Fruit fly (Drosophila melanogaster): ENCODE data around the gene Acbp2.

Gene Acbp2

dm6 chr3L:7131447-7131983, at the start of gene Acbp2:
Gene Acbp2, plus strand, starts transcription at chr3L:7131863.
- TF ChIP-seq CG7045 (GFP tag; optimal IDR thresholded peaks at IDR 0.05): peak; percentile 34
- TF ChIP-seq cic (GFP tag; optimal IDR thresholded peaks at IDR 0.05): peak; percentile 74
- TF ChIP-seq CG33017 (tag; optimal IDR thresholded peaks at IDR 0.05): peak; percentile 55
- TF ChIP-seq Crg-1 (GFP tag; optimal IDR thresholded peaks at IDR 0.05): no peak
- peak; percentile 15 for TF ChIP-seq CG7101 (tag; optimal IDR thresholded peaks at IDR 0.05)
- no peak for TF ChIP-seq Clk (GFP tag; optimal IDR thresholded peaks at IDR 0.05)
- TF ChIP-seq CG5204 (GFP tag; optimal IDR thresholded peaks at IDR 0.05): no peak
- TF ChIP-seq cnc (optimal IDR thresholded peaks at IDR 0.05): peak; percentile 59 to 60
- no peak for TF ChIP-seq tj (GFP tag; optimal IDR thresholded peaks at IDR 0.05)
- TF ChIP-seq toe (GFP tag; optimal IDR thresholded peaks at IDR 0.05): no peak
- peak; percentile 23 for TF ChIP-seq pad (GFP tag; optimal IDR thresholded peaks at IDR 0.05)
- TF ChIP-seq kay (GFP tag; ENCODE audit: borderline replicate concordance): peak; percentile 88
- no peak for TF ChIP-seq CG1620 (GFP tag; optimal IDR thresholded peaks at IDR 0.05)
- TF ChIP-seq CG11617 (GFP tag; optimal IDR thresholded peaks at IDR 0.05): no peak
- no peak for TF ChIP-seq bab1 (GFP tag; optimal IDR thresholded peaks at IDR 0.05)
- TF ChIP-seq Mnt (GFP tag; optimal IDR thresholded peaks at IDR 0.05): peak; percentile 55
- peak; percentile 72 for TF ChIP-seq CG12768 (GFP tag; optimal IDR thresholded peaks at IDR 0.05)
- peak; percentile 0 for TF ChIP-seq CG14711 (tag; optimal IDR thresholded peaks at IDR 0.05)

- TF ChIP-seq cnc (optimal IDR thresholded peaks at IDR 0.05) (no peak), toe (GFP tag; optimal IDR thresholded peaks at IDR 0.05) (no peak), CG5204 (GFP tag; optimal IDR thresholded peaks at IDR 0.05) (no peak)
Measured at dm6 chr3L:7082168-7082567, 49.5 kb upstream of the Acbp2 start.

- TF ChIP-seq CG1620 (GFP tag; optimal IDR thresholded peaks at IDR 0.05) (no peak), CG33017 (tag; optimal IDR thresholded peaks at IDR 0.05) (no peak), Hr96 (GFP tag; optimal IDR thresholded peaks at IDR 0.05) (no peak), Crg-1 (GFP tag; optimal IDR thresholded peaks at IDR 0.05) (no peak), Mnt (GFP tag; optimal IDR thresholded peaks at IDR 0.05) (no peak), CG7101 (tag; optimal IDR thresholded peaks at IDR 0.05) (no peak), ovo (GFP tag; optimal IDR thresholded peaks at IDR 0.05) (no peak), CG12768 (GFP tag; optimal IDR thresholded peaks at IDR 0.05) (no peak), pad (GFP tag; optimal IDR thresholded peaks at IDR 0.05) (no peak)
Measured at dm6 chr3L:7086093-7086492, 45.6 kb upstream of the Acbp2 start.

dm6 chr3L:7086558-7087059, 45.1 kb upstream of the Acbp2 start, which contains the start of gene Cpr65Ea:
Gene Cpr65Ea, minus strand, starts transcription at chr3L:7086608.
- TF ChIP-seq Mnt (GFP tag; optimal IDR thresholded peaks at IDR 0.05) (no peak), CG7045 (GFP tag; optimal IDR thresholded peaks at IDR 0.05) (no peak), pad (GFP tag; optimal IDR thresholded peaks at IDR 0.05) (no peak), CG7101 (tag; optimal IDR thresholded peaks at IDR 0.05) (no peak), CG1620 (GFP tag; optimal IDR thresholded peaks at IDR 0.05) (no peak), cnc (optimal IDR thresholded peaks at IDR 0.05) (no peak), CG33017 (tag; optimal IDR thresholded peaks at IDR 0.05) (no peak), kay (GFP tag; ENCODE audit: borderline replicate concordance) (no peak), ovo (GFP tag; optimal IDR thresholded peaks at IDR 0.05) (no peak), Hr96 (GFP tag; optimal IDR thresholded peaks at IDR 0.05) (no peak), toe (GFP tag; optimal IDR thresholded peaks at IDR 0.05) (no peak), CG5204 (GFP tag; optimal IDR thresholded peaks at IDR 0.05) (no peak), cic (GFP tag; optimal IDR thresholded peaks at IDR 0.05) (no peak), Crg-1 (GFP tag; optimal IDR thresholded peaks at IDR 0.05) (no peak), Clk (GFP tag; optimal IDR thresholded peaks at IDR 0.05) (no peak), CG14711 (tag; optimal IDR thresholded peaks at IDR 0.05) (no peak), CG11617 (GFP tag; optimal IDR thresholded peaks at IDR 0.05) (no peak), bab1 (GFP tag; optimal IDR thresholded peaks at IDR 0.05) (no peak), tj (GFP tag; optimal IDR thresholded peaks at IDR 0.05) (no peak)

- no peak for TF ChIP-seq CG14711 (tag; optimal IDR thresholded peaks at IDR 0.05)
- no peak for TF ChIP-seq toe (GFP tag; optimal IDR thresholded peaks at IDR 0.05)
Measured at dm6 chr3L:7087347-7087746, 44.3 kb upstream of the Acbp2 start.

dm6 chr3L:7088687-7089086, 43.0 kb upstream of the Acbp2 start, which contains the start of gene Cpr65Eb:
Gene Cpr65Eb, minus strand, starts transcription at chr3L:7088787.
- no peak for TF ChIP-seq toe (GFP tag; optimal IDR thresholded peaks at IDR 0.05)
- TF ChIP-seq CG1620 (GFP tag; optimal IDR thresholded peaks at IDR 0.05): no peak
- TF ChIP-seq CG14711 (tag; optimal IDR thresholded peaks at IDR 0.05): no peak
- TF ChIP-seq Mnt (GFP tag; optimal IDR thresholded peaks at IDR 0.05): no peak
- TF ChIP-seq cnc (optimal IDR thresholded peaks at IDR 0.05): no peak
- TF ChIP-seq cic (GFP tag; optimal IDR thresholded peaks at IDR 0.05): no peak
- no peak for TF ChIP-seq kay (GFP tag; ENCODE audit: borderline replicate concordance)
- no peak for TF ChIP-seq CG7101 (tag; optimal IDR thresholded peaks at IDR 0.05)
- no peak for TF ChIP-seq CG11617 (GFP tag; optimal IDR thresholded peaks at IDR 0.05)
- TF ChIP-seq CG5204 (GFP tag; optimal IDR thresholded peaks at IDR 0.05): no peak
- no peak for TF ChIP-seq Crg-1 (GFP tag; optimal IDR thresholded peaks at IDR 0.05)
- TF ChIP-seq CG7045 (GFP tag; optimal IDR thresholded peaks at IDR 0.05): no peak

dm6 chr3L:7090764-7091163, 40.9 kb upstream of the Acbp2 start:
- TF ChIP-seq CG7101 (tag; optimal IDR thresholded peaks at IDR 0.05) (no peak), CG11617 (GFP tag; optimal IDR thresholded peaks at IDR 0.05) (no peak), toe (GFP tag; optimal IDR thresholded peaks at IDR 0.05) (no peak), tj (GFP tag; optimal IDR thresholded peaks at IDR 0.05) (no peak), CG7045 (GFP tag; optimal IDR thresholded peaks at IDR 0.05) (no peak)

All from whole organism, adult.